Worm (Caenorhabditis elegans) whole organism, midembryonic: ENCODE measurements around the gene glrx-22.

Experiments used
- T22C8.4 ChIP-seq: fragments of 200-800 bp; sonication (Bioruptor generic); IDR thresholded peaks from 2 replicates; pipeline ENCODE4 v1.3.6; 2022; ENCODE audit warnings: missing genetic modification characterization, missing compliant biosample characterization
- cog-1 ChIP-seq: sonication (generic microtip); optimal IDR thresholded peaks from 2 replicates; lab custom pipeline; 2016; ENCODE audit warnings: missing genetic modification characterization, missing compliant biosample characterization
- ref-1 ChIP-seq: fragments of 200-800 bp; sonication (Bioruptor generic); conservative IDR thresholded peaks from 2 replicates; pipeline ENCODE4 v1.3.6; 2022; ENCODE audit warnings: missing genetic modification reagents, missing genetic modification characterization, missing compliant biosample characterization

- TF ChIP-seq T22C8.4 (GFP tag; lab: Robert Waterston, UW), result no peak
- TF ChIP-seq cog-1 (tag; lab: Kevin White, UChicago), result no peak
- TF ChIP-seq ref-1 (GFP tag; lab: Robert Waterston, UW), result no peak
These were observed 12.5 kb downstream of the glrx-22 start for ce11 chrIV:8188421-8189112.
